Worm (Caenorhabditis elegans): ENCODE results near the gene F40F8.12.

The F40F8.12 gene

DNA sequence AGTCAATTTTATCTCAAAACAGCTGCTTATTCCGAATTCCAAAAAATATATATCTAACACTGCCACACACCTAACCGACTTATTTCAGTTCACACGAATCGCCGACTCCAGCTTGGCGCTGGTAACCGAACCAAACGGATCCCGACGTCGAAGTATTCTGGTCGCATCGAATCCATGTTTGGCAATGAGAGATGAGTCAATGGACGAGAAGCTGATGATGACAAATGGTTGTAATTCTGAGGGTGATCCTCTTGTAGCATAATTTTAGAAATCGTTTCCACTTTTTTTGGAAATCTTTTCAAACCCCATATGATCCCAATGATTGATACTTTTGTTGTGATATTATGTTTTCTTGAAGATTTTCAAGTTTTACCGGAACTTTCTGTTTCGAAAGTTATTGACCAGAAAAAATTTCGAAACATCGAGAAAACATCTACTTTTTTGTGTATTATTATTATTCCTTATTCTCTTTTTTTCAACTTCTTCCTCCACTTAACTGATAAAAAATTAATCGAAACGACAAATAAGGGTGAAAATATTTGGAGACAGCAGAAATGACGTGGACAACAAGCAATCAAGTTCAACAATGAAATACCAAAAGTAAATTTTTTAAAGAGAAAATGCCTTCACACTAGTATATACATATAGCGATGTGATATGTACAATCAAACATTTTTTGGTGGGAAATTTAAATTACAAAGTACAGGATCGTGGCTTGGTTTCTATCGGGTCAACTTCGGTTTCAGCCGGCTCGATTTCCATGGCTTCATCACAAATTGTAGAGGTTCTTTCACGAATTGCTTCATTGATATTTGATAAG, 20.5 kb downstream of the F40F8.12 start (continued):
- no peak for TF ChIP-seq nhr-76 (tag; optimal IDR thresholded peaks at IDR 0.05)
- no peak for TF ChIP-seq fkh-2 (tag; optimal IDR thresholded peaks at IDR 0.05)
- TF ChIP-seq eor-1 (tag; optimal IDR thresholded peaks at IDR 0.05) = no peak
- TF ChIP-seq ceh-82 (tag; optimal IDR thresholded peaks at IDR 0.05) = no peak
- TF ChIP-seq pha-4 (tag; optimal IDR thresholded peaks at IDR 0.05) = peak; percentile 45
- TF ChIP-seq fos-1 (tag; optimal IDR thresholded peaks at IDR 0.05) = no peak
- no peak for TF ChIP-seq hmg-11 (tag; optimal IDR thresholded peaks at IDR 0.05)
- TF ChIP-seq mml-1 (tag; optimal IDR thresholded peaks at IDR 0.05) = no peak
- TF ChIP-seq nhr-67 (tag; optimal IDR thresholded peaks at IDR 0.05) = no peak
- TF ChIP-seq unc-39 (tag; optimal IDR thresholded peaks at IDR 0.05) = no peak
- no peak for TF ChIP-seq ceh-16 (tag; optimal IDR thresholded peaks at IDR 0.05)

DNA sequence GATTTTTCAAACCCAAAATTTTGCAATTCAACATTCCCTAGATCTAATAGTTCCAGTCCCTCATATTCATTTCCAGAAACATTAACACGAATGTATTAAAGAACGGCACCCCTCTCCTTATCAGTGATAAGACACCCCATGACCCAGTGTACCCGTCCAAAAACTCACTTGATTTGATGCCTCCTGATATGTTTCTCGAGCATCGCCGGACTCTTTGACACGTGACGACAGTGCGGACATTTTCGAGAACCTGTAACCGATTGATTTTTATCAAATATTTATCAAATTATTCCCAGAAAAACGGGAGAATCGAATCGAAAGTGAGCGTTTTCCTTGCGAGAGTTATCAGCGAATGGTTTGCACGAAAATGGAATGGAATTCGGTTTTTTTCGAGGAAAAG, 21.4 kb downstream of the F40F8.12 start:
- no peak for TF ChIP-seq nhr-77 (tag; optimal IDR thresholded peaks at IDR 0.05)
- peak; percentile 35 for TF ChIP-seq jun-1 (tag; optimal IDR thresholded peaks at IDR 0.05)
- no peak for TF ChIP-seq hmg-11 (tag; optimal IDR thresholded peaks at IDR 0.05)
- TF ChIP-seq elt-2 (tag; optimal IDR thresholded peaks at IDR 0.05) = peak; percentile 98
- TF ChIP-seq nhr-12 (tag; optimal IDR thresholded peaks at IDR 0.05) = no peak
- no peak for TF ChIP-seq lsy-12 (tag; optimal IDR thresholded peaks at IDR 0.05)
- TF ChIP-seq ama-1 (optimal IDR thresholded peaks at IDR 0.05) = no peak
- TF ChIP-seq ceh-28 (tag; optimal IDR thresholded peaks at IDR 0.05) = no peak
- no peak for TF ChIP-seq mml-1 (tag; optimal IDR thresholded peaks at IDR 0.05)
- TF ChIP-seq eor-1 (tag; optimal IDR thresholded peaks at IDR 0.05) = no peak
- no peak for TF ChIP-seq ceh-16 (tag; optimal IDR thresholded peaks at IDR 0.05)
- no peak for TF ChIP-seq nhr-67 (tag; optimal IDR thresholded peaks at IDR 0.05)
- no peak for TF ChIP-seq daf-12 (tag; optimal IDR thresholded peaks at IDR 0.05)
- no peak for TF ChIP-seq fkh-10 (GFP tag; optimal IDR thresholded peaks at IDR 0.05)
- no peak for TF ChIP-seq ztf-4 (tag; optimal IDR thresholded peaks at IDR 0.05)
- TF ChIP-seq pqm-1 (tag; optimal IDR thresholded peaks at IDR 0.05) = no peak
- no peak for TF ChIP-seq skn-1 (tag; optimal IDR thresholded peaks at IDR 0.05)
- no peak for TF ChIP-seq egl-27 (tag; optimal IDR thresholded peaks at IDR 0.05)
- no peak for TF ChIP-seq egl-5 (tag; optimal IDR thresholded peaks at IDR 0.05)
- no peak for TF ChIP-seq nhr-11 (tag; optimal IDR thresholded peaks at IDR 0.05)
- peak; percentile 69 for TF ChIP-seq pha-4 (tag; optimal IDR thresholded peaks at IDR 0.05)
- TF ChIP-seq fkh-2 (tag; optimal IDR thresholded peaks at IDR 0.05) = no peak
- no peak for TF ChIP-seq aly-2 (tag; optimal IDR thresholded peaks at IDR 0.05)

DNA sequence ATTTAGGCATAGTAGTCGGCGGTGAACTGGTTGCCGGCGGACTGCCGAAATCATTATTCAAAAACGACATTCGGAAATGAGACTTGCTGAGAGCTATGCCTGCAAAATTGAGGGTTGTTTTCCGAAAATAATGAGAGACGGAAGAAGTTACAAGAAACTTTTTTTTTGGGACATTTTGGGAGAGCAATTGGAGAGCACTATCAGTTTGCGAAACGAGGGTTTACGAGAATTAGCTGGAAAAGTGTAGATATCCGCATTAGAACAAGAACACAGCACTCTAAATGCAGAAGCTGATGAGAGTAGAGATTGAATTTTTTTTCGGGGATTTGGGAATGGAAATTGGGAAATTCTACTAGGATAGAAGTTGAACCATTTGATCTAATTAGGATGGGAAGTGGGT, 22.9 kb downstream of the F40F8.12 start, which contains the start of gene pqm-1:
Gene pqm-1 (minus strand): TSS at position 101 of the 400 bp plus-strand sequence.
- TF ChIP-seq elt-3 (tag; optimal IDR thresholded peaks at IDR 0.05) (no peak), egl-5 (tag; optimal IDR thresholded peaks at IDR 0.05) (peak; percentile 3)

DNA sequence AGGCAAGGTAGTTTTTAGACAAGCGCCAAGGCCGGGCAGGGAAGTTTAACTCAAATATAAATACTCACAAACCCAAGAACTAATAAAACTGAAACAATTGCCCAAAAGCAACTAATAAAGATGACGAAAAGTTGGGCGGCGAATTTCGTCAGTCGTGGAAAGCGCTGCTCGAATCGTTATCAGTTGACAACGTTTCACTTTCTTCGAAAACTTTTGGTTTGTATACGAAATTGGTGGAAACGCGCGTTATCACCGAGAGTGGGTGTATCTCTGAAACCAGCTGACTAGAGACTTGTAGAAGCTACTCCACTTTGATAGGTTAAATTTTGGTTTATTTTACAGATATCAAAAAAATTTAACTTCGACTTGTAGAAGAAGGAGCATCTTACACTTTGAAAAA, 23.5 kb downstream of the F40F8.12 start:
- peak; percentile 83 for TF ChIP-seq elt-2 (tag; optimal IDR thresholded peaks at IDR 0.05)
- no peak for TF ChIP-seq lin-15B (tag; optimal IDR thresholded peaks at IDR 0.05)

DNA sequence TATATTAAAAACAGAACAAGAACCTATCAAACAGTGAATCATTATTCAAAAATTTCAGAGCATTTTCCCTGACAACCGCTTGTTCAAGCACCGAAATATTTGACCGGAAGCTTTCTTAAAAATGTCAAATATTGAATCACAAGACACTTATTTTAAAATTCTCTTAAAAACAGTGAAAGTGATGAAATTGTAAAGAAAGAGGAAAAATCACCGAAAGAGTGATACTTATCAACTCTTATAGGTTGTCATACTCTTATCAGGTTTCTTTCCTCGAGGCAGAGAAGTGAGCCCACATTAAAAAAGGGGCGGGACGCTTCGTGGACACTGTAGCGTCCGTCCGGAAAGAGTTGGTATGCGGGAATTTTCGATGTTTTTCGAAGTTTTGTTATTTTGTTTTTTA, 24.2 kb downstream of the F40F8.12 start:
- TF ChIP-seq nhr-23 (tag; optimal IDR thresholded peaks at IDR 0.05) (no peak), ama-1 (optimal IDR thresholded peaks at IDR 0.05) (no peak), ceh-82 (tag; optimal IDR thresholded peaks at IDR 0.05) (no peak), nhr-12 (tag; optimal IDR thresholded peaks at IDR 0.05) (no peak), jun-1 (tag; optimal IDR thresholded peaks at IDR 0.05) (peak; percentile 40), nhr-11 (tag; optimal IDR thresholded peaks at IDR 0.05) (no peak), pha-4 (tag; optimal IDR thresholded peaks at IDR 0.05) (peak; percentile 48), elt-2 (tag; optimal IDR thresholded peaks at IDR 0.05) (peak; percentile 91), skn-1 (tag; optimal IDR thresholded peaks at IDR 0.05) (peak; percentile 18), ceh-9 (tag; optimal IDR thresholded peaks at IDR 0.05) (no peak)

DNA sequence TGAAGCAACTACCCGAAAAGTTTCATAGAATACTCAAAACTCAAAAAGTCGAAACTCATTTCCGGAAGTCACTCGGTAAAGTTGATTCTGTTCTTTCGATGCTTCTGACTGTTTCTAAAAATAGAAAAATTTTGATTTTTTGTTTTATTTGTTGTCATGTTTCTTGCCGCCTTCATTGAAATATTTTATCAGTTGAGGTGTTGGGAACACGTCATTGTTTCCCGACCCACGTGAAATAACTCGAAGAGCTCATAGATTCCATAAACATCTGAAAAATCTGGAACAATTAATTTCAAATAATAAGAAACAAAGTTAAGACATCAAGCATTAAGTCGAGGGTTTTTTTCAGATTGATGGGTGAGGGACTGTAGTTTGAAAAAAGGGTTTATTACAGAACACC, 25.3 kb downstream of the F40F8.12 start:
- TF ChIP-seq elt-2 (tag; optimal IDR thresholded peaks at IDR 0.05) (peak; percentile 71), fos-1 (tag; optimal IDR thresholded peaks at IDR 0.05) (no peak), egl-27 (tag; optimal IDR thresholded peaks at IDR 0.05) (no peak)

Data from whole organism, L3 larva.